1 fruit fly cellular context compared by ENCODE assay signal in the genomic region with DNA sequence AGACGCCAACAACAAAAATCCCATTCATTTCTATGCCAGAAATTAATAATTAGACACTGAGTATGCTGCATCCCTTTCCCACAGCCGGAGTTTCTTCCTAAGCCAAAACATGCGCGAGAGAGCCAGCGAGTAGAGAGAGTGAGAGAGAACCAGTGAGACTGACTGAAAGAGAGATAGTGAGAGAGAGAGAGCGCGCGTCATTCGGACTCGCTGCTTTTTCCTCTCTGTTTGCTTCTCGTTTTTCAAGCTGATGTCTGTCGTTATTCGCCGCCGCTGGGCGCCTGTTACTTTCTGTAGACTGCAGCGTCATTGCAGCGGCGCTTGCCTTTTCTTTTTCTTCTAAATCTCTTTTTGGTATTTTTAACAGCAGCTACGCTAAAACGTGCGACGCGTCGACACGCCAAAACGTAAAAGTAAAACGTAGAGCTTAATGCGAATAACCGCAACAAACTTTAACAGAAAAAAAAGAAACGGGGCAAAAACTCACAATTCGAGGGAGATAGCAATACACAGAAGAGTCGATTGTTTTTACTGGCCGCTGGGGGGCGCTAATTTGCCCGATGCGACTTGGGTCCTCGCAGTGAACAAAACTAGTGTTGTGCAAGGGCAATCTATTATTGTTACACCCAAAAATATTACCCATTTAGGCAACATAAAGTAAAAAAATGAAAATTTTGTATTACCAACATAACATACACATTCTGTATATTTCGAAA.
A peak's percentile ranks its signal among the peaks of the same experiment; 100 is the strongest.
TF ChIP-seq lines count a peak whose summit lies in the region.

No protein-coding gene starts in this region.

TF ChIP-seq in whole organism, embryonic, 481 proteins besides CTCF, POLR2A, EP300 and RAD21 (continued from another document):
- TF ChIP-seq chinmo (GFP tag; IDR thresholded peaks at IDR 0.05; lab: Robert Waterston, UW; ENCODE audit: partially characterized antibody) (peak; percentile 100), nom (GFP tag; optimal IDR thresholded peaks at IDR 0.05; lab: Kevin White, UChicago) (peak; percentile 69), Xrp1 (GFP tag; IDR thresholded peaks at IDR 0.05; lab: Robert Waterston, UW) (0 out of 2 replicates have a peak, but pooled peaks have one; percentile 7), CG13287 (GFP tag; IDR thresholded peaks at IDR 0.05; lab: Robert Waterston, UW; ENCODE audit: partially characterized antibody) (peak; percentile 70), CG1602 (GFP tag; optimal IDR thresholded peaks at IDR 0.05; lab: Kevin White, UChicago) (no peak), CG3847 (GFP tag; IDR thresholded peaks at IDR 0.05; lab: Robert Waterston, UW) (0 out of 2 replicates have a peak, but pooled peaks have one; percentile 27), zfh2 (GFP tag; optimal IDR thresholded peaks at IDR 0.05; lab: Kevin White, UChicago) (peak; percentile 24), Six4 (GFP tag; optimal IDR thresholded peaks at IDR 0.05; lab: Kevin White, UChicago) (no peak), kah (GFP tag; optimal IDR thresholded peaks at IDR 0.05; lab: Kevin White, UChicago) (peak; percentile 32), Sox100B (GFP tag; optimal IDR thresholded peaks at IDR 0.05; lab: Kevin White, UChicago) (no peak), Dll (GFP tag; IDR thresholded peaks at IDR 0.05; lab: Robert Waterston, UW; ENCODE audit: partially characterized antibody) (peak; percentile 55; the same call in 1 of the 4 replicates), run (tag; optimal IDR thresholded peaks at IDR 0.05; lab: Kevin White, UChicago) (peak; percentile 74), C15 (GFP tag; IDR thresholded peaks at IDR 0.05; lab: Robert Waterston, UW) (no peak), so (GFP tag; IDR thresholded peaks at IDR 0.05; lab: Robert Waterston, UW) (peak; percentile 54; the same call in 1 of the 3 replicates), Oaz (GFP tag; IDR thresholded peaks at IDR 0.05; lab: Robert Waterston, UW) (no peak), slbo (GFP tag; IDR thresholded peaks at IDR 0.05; lab: Robert Waterston, UW) (peak; percentile 52), CG9437 (GFP tag; optimal IDR thresholded peaks at IDR 0.05; lab: Kevin White, UChicago) (peak; percentile 99), Dip3 (GFP tag; optimal IDR thresholded peaks at IDR 0.05; lab: Kevin White, UChicago) (peak; percentile 55), wek (GFP tag; optimal IDR thresholded peaks at IDR 0.05; lab: Kevin White, UChicago) (peak; percentile 10), inv (GFP tag; IDR thresholded peaks at IDR 0.05; lab: Robert Waterston, UW; ENCODE audit: partially characterized antibody) (no peak), Dref (GFP tag; IDR thresholded peaks at IDR 0.05; lab: Robert Waterston, UW) (no peak), CG33213 (GFP tag; optimal IDR thresholded peaks at IDR 0.05; lab: Kevin White, UChicago) (no peak), zen2 (GFP tag; IDR thresholded peaks at IDR 0.05; lab: Robert Waterston, UW; ENCODE audit: partially characterized antibody) (peak; percentile 83; the same call in 2 of the 3 replicates), CG9876 (GFP tag; optimal IDR thresholded peaks at IDR 0.05; lab: Kevin White, UChicago) (no peak), CG34376 (GFP tag; optimal IDR thresholded peaks at IDR 0.05; lab: Kevin White, UChicago) (peak; percentile 71), dati (GFP tag; IDR thresholded peaks at IDR 0.05; lab: Robert Waterston, UW) (0 out of 2 replicates have a peak, but pooled peaks have one; percentile 12), CG12155 (GFP tag; optimal IDR thresholded peaks at IDR 0.05; lab: Kevin White, UChicago) (peak; percentile 99), YL-1 (GFP tag; optimal IDR thresholded peaks at IDR 0.05; lab: Kevin White, UChicago) (peak; percentile 2), gsb-n (tag; optimal IDR thresholded peaks at IDR 0.05; lab: Kevin White, UChicago) (peak; percentile 40), Adf1 (GFP tag; IDR thresholded peaks at IDR 0.05; lab: Robert Waterston, UW) (peak; percentile 69; the same call in 1 of the 2 replicates), Bteb2 (GFP tag; optimal IDR thresholded peaks at IDR 0.05; lab: Kevin White, UChicago) (no peak), vnd (GFP tag; IDR thresholded peaks at IDR 0.05; lab: Robert Waterston, UW; ENCODE audit: partially characterized antibody) (0 out of 3 replicates have a peak, but pooled peaks have one; percentile 26), CG2199 (GFP tag; IDR thresholded peaks at IDR 0.05; lab: Robert Waterston, UW) (peak; percentile 73; the same call in 2 of the 3 replicates), hbn (GFP tag; IDR thresholded peaks at IDR 0.05; lab: Robert Waterston, UW; ENCODE audit: partially characterized antibody) (0 out of 2 replicates have a peak, but pooled peaks have one; percentile 43), pzg (GFP tag; optimal IDR thresholded peaks at IDR 0.05; lab: Kevin White, UChicago) (peak; percentile 13), CG3995 (GFP tag; optimal IDR thresholded peaks at IDR 0.05; lab: Kevin White, UChicago) (peak; percentile 34), CG3163 (GFP tag; optimal IDR thresholded peaks at IDR 0.05; lab: Kevin White, UChicago) (peak; percentile 57), CG14050 (GFP tag; IDR thresholded peaks at IDR 0.05; lab: Robert Waterston, UW) (no peak), Gug (GFP tag; IDR thresholded peaks at IDR 0.05; lab: Robert Waterston, UW) (no peak), p53 (GFP tag; optimal IDR thresholded peaks at IDR 0.05; lab: Kevin White, UChicago) (no peak), CG6791 (GFP tag; IDR thresholded peaks at IDR 0.05; lab: Robert Waterston, UW; ENCODE audit: partially characterized antibody) (peak; percentile 69; the same call in 2 of the 3 replicates), Xbp1 (GFP tag; optimal IDR thresholded peaks at IDR 0.05; lab: Kevin White, UChicago) (peak; percentile 31), sob (GFP tag; IDR thresholded peaks at IDR 0.05; lab: Robert Waterston, UW) (peak; percentile 19; the same call in 1 of the 2 replicates), CG5180 (GFP tag; optimal IDR thresholded peaks at IDR 0.05; lab: Kevin White, UChicago) (peak; percentile 69), CG17912 (GFP tag; optimal IDR thresholded peaks at IDR 0.05; lab: Kevin White, UChicago) (peak; percentile 50), CG17568 (GFP tag; optimal IDR thresholded peaks at IDR 0.05; lab: Kevin White, UChicago) (peak; percentile 0), Awh (GFP tag; IDR thresholded peaks at IDR 0.05; lab: Robert Waterston, UW) (0 out of 2 replicates have a peak, but pooled peaks have one; percentile 51), Kr (GFP tag; optimal IDR thresholded peaks at IDR 0.05; lab: Kevin White, UChicago) (peak; percentile 4), Elba2 (GFP tag; optimal IDR thresholded peaks at IDR 0.05; lab: Kevin White, UChicago) (peak; percentile 44), sug (tag; optimal IDR thresholded peaks at IDR 0.05; lab: Kevin White, UChicago) (peak; percentile 92), Med (GFP tag; lab: Kevin White, UChicago) (peak; percentile 45), CG9797 (GFP tag; optimal IDR thresholded peaks at IDR 0.05; lab: Kevin White, UChicago) (peak; percentile 7), CG2712 (tag; optimal IDR thresholded peaks at IDR 0.05; lab: Kevin White, UChicago) (peak; percentile 18), CG15479 (GFP tag; optimal IDR thresholded peaks at IDR 0.05; lab: Kevin White, UChicago) (peak; percentile 25), yki (optimal IDR thresholded peaks at IDR 0.05; lab: Kevin White, UChicago) (peak; percentile 94), D19A (tag; optimal IDR thresholded peaks at IDR 0.05; lab: Kevin White, UChicago) (peak; percentile 56), Hmr (GFP tag; optimal IDR thresholded peaks at IDR 0.05; lab: Kevin White, UChicago) (peak; percentile 29), ftz-f1 (GFP tag; optimal IDR thresholded peaks at IDR 0.05; lab: Kevin White, UChicago) (peak; percentile 33), Spps (tag; optimal IDR thresholded peaks at IDR 0.05; lab: Kevin White, UChicago) (no peak), BEAF-32 (GFP tag; optimal IDR thresholded peaks at IDR 0.05; lab: Kevin White, UChicago) (peak; percentile 8), B-H2 (GFP tag; optimal IDR thresholded peaks at IDR 0.05; lab: Kevin White, UChicago) (peak; percentile 29), CG13894 (tag; optimal IDR thresholded peaks at IDR 0.05; lab: Kevin White, UChicago) (peak; percentile 72), CG11696 (GFP tag; IDR thresholded peaks at IDR 0.05; lab: Robert Waterston, UW) (no peak), insv (GFP tag; optimal IDR thresholded peaks at IDR 0.05; lab: Kevin White, UChicago) (peak in 1 of 2 experiments; percentile 25), abd-A (tag; optimal IDR thresholded peaks at IDR 0.05; lab: Kevin White, UChicago) (peak; percentile 97), HmgD (GFP tag; optimal IDR thresholded peaks at IDR 0.05; lab: Kevin White, UChicago) (peak; percentile 18), bcd (GFP tag; optimal IDR thresholded peaks at IDR 0.05; lab: Kevin White, UChicago) (peak; percentile 1), CG4360 (GFP tag; IDR thresholded peaks at IDR 0.05; lab: Robert Waterston, UW) (peak; percentile 64), nmo (GFP tag; optimal IDR thresholded peaks at IDR 0.05; lab: Kevin White, UChicago) (no peak), pan (optimal IDR thresholded peaks at IDR 0.05; lab: Kevin White, UChicago) (no peak), pan (GFP tag; optimal IDR thresholded peaks at IDR 0.05 in 1 of 2, IDR thresholded peaks at IDR 0.05 in 1 of 2) (peak in 1 of 2 experiments; percentile 20), Doc3 (GFP tag; IDR thresholded peaks at IDR 0.05; lab: Robert Waterston, UW; ENCODE audit: partially characterized antibody) (0 out of 3 replicates have a peak, but pooled peaks have one; percentile 30), CG16813 (GFP tag; IDR thresholded peaks at IDR 0.05; lab: Robert Waterston, UW; ENCODE audit: partially characterized antibody) (peak; percentile 47; the same call in 1 of the 3 replicates), tx (GFP tag; optimal IDR thresholded peaks at IDR 0.05; lab: Kevin White, UChicago) (no peak), CG30403 (GFP tag; optimal IDR thresholded peaks at IDR 0.05; lab: Kevin White, UChicago) (peak; percentile 14), CG7786 (GFP tag; optimal IDR thresholded peaks at IDR 0.05; lab: Kevin White, UChicago) (no peak), CG12219 (GFP tag; optimal IDR thresholded peaks at IDR 0.05; lab: Kevin White, UChicago) (no peak), CG1603 (tag; optimal IDR thresholded peaks at IDR 0.05; lab: Kevin White, UChicago) (peak; percentile 1), unc-4 (GFP tag; IDR thresholded peaks at IDR 0.05; lab: Robert Waterston, UW; ENCODE audit: partially characterized antibody) (peak; percentile 49; the same call in 1 of the 2 replicates), pros (GFP tag; optimal IDR thresholded peaks at IDR 0.05; lab: Kevin White, UChicago) (peak; percentile 100)
